Worm (Caenorhabditis elegans) whole organism, young adult: ENCODE measurements around the gene unc-79.

Source experiments
- B0336.3 ChIP-seq: fragments of 200-800 bp; sonication (Bioruptor generic); IDR thresholded peaks from 2 replicates; pipeline ENCODE4 v1.3.6; 2022; ENCODE audit warnings: missing genetic modification characterization, missing compliant biosample characterization
- F33H1.4 ChIP-seq: fragments of 200-800 bp; sonication (Bioruptor generic); IDR thresholded peaks from 2 replicates; pipeline ENCODE4 v1.3.6; 2022; ENCODE audit warnings: missing genetic modification reagents, missing genetic modification characterization, missing compliant biosample characterization
- F39B2.1 ChIP-seq: fragments of 200-800 bp; sonication (Bioruptor generic); IDR thresholded peaks from 2 replicates; pipeline ENCODE4 v1.3.6; 2022; ENCODE audit warnings: missing genetic modification reagents, missing genetic modification characterization, missing compliant biosample characterization
- K12H6.12 ChIP-seq: fragments of 200-800 bp; sonication (Bioruptor generic); optimal IDR thresholded peaks from 2 replicates; lab custom pipeline; 2018; ENCODE audit warnings: mild to moderate bottlenecking, missing genetic modification characterization, missing compliant biosample characterization
- T07F8.4 ChIP-seq: sonication (generic microtip); optimal IDR thresholded peaks from 2 replicates; lab custom pipeline; 2016; ENCODE audit warnings: mild to moderate bottlenecking, missing genetic modification characterization, moderate library complexity, missing compliant biosample characterization
- T26A5.8 ChIP-seq: sonication (generic microtip); optimal IDR thresholded peaks from 2 replicates; lab custom pipeline; 2016; ENCODE audit warnings: missing genetic modification characterization, missing compliant biosample characterization
- Y53G8AR.9 ChIP-seq: fragments of 200-800 bp; sonication (Bioruptor generic); conservative IDR thresholded peaks from 2 replicates; pipeline ENCODE4 v1.3.6; 2022; ENCODE audit warnings: missing genetic modification reagents, missing genetic modification characterization, missing compliant biosample characterization
- Y79H2A.3 ChIP-seq: fragments of 200-800 bp; sonication (Bioruptor generic); conservative IDR thresholded peaks from 2 replicates; pipeline ENCODE4 v1.3.6; 2022; ENCODE audit warnings: missing genetic modification reagents, missing genetic modification characterization, missing compliant biosample characterization
- ZK185.1 ChIP-seq: sonication (generic microtip); optimal IDR thresholded peaks from 2 replicates; lab custom pipeline; 2016; ENCODE audit warnings: mild to moderate bottlenecking, missing genetic modification characterization, missing compliant biosample characterization; ENCODE audit not compliant: poor library complexity, severe bottlenecking
- athp-1 ChIP-seq: sonication (generic microtip); optimal IDR thresholded peaks from 2 replicates; lab custom pipeline; 2017; ENCODE audit warnings: mild to moderate bottlenecking, missing genetic modification characterization, missing compliant biosample characterization
- attf-5 ChIP-seq: fragments of 200-800 bp; sonication (Bioruptor generic); optimal IDR thresholded peaks from 2 replicates; lab custom pipeline; 2018; ENCODE audit warnings: mild to moderate bottlenecking, missing genetic modification characterization, missing compliant biosample characterization
- ccch-3 ChIP-seq: fragments of 200-800 bp; sonication (Bioruptor generic); optimal IDR thresholded peaks from 2 replicates; lab custom pipeline; 2018; ENCODE audit warnings: mild to moderate bottlenecking, missing genetic modification characterization, missing compliant biosample characterization
- cebp-1 ChIP-seq, 2 experiments: fragments of 200-800 bp in 1 of 2; sonication (Bioruptor generic) in 1 of 2; sonication (generic microtip) in 1 of 2; IDR thresholded peaks in 1 of 2; optimal IDR thresholded peaks in 1 of 2; 2 replicates each; pipeline versions ENCODE4 v1.3.6 to Lab custom; 2017 to 2022; ENCODE audit warnings: missing compliant biosample characterization in 2 of 2, missing genetic modification characterization in 2 of 2, mild to moderate bottlenecking in 1 of 2, missing genetic modification reagents in 1 of 2, moderate library complexity in 1 of 2
- dox-1 ChIP-seq: fragments of 200-800 bp; sonication (Bioruptor generic); IDR thresholded peaks from 2 replicates; pipeline ENCODE4 v1.3.6; 2022; ENCODE audit warnings: missing genetic modification reagents, missing genetic modification characterization, missing compliant biosample characterization
- egl-44 ChIP-seq: fragments of 200-800 bp; sonication (Bioruptor generic); IDR thresholded peaks from 2 replicates; pipeline ENCODE4 v1.3.6; 2022; ENCODE audit warnings: missing genetic modification reagents, missing genetic modification characterization, missing compliant biosample characterization
- ekl-4 ChIP-seq: fragments of 200-800 bp; sonication (Bioruptor generic); IDR thresholded peaks from 2 replicates; pipeline ENCODE4 v1.3.6; 2022; ENCODE audit warnings: missing genetic modification reagents, missing genetic modification characterization, missing compliant biosample characterization
- ets-4 ChIP-seq: fragments of 200-800 bp; sonication (Bioruptor generic); optimal IDR thresholded peaks from 2 replicates; lab custom pipeline; 2018; ENCODE audit warnings: mild to moderate bottlenecking, missing genetic modification characterization, missing compliant biosample characterization
- fkh-3 ChIP-seq: sonication (generic microtip); optimal IDR thresholded peaks from 2 replicates; lab custom pipeline; 2016; ENCODE audit warnings: mild to moderate bottlenecking, missing genetic modification characterization, missing compliant biosample characterization
- gei-17 ChIP-seq: fragments of 200-800 bp; sonication (Bioruptor generic); optimal IDR thresholded peaks from 2 replicates; lab custom pipeline; 2018; ENCODE audit warnings: mild to moderate bottlenecking, missing genetic modification characterization, missing compliant biosample characterization
- hmg-1.2 ChIP-seq: fragments of 200-800 bp; sonication (Bioruptor generic); IDR thresholded peaks from 2 replicates; pipeline ENCODE4 v1.3.6; 2022; ENCODE audit warnings: missing genetic modification reagents, missing genetic modification characterization, missing compliant biosample characterization
- hrde-1 ChIP-seq: sonication (generic microtip); optimal IDR thresholded peaks from 2 replicates; lab custom pipeline; 2016; ENCODE audit warnings: missing genetic modification characterization, mild to moderate bottlenecking, missing compliant biosample characterization, moderate library complexity, missing genotype, missing genetic modification reagents, borderline replicate concordance
- hsf-1 ChIP-seq: fragments of 200-800 bp; sonication (Bioruptor generic); IDR thresholded peaks from 2 replicates; pipeline ENCODE4 v1.3.6; 2022; ENCODE audit warnings: missing genetic modification reagents, missing genetic modification characterization, missing compliant biosample characterization
- let-526 ChIP-seq: fragments of 200-800 bp; sonication (Bioruptor generic); IDR thresholded peaks from 2 replicates; pipeline ENCODE4 v1.3.6; 2022; ENCODE audit warnings: missing genetic modification reagents, missing genetic modification characterization, missing compliant biosample characterization
- lin-35 ChIP-seq, 3 experiments: fragments of 150-350 bp in 2 of 3; sonication (generic microtip) in 1 of 3; optimal IDR thresholded peaks; 2 replicates each; lab custom pipeline; 2014 to 2018; ENCODE audit warnings: missing biosample characterization in 3 of 3, missing genetic modification characterization in 3 of 3, missing genetic modification reagents in 3 of 3
- lin-54 ChIP-seq: fragments of 200-800 bp; sonication (Bioruptor generic); optimal IDR thresholded peaks from 2 replicates; lab custom pipeline; 2018; ENCODE audit warnings: mild to moderate bottlenecking, missing genetic modification characterization, missing compliant biosample characterization
- lir-1 ChIP-seq: fragments of 200-800 bp; sonication (Bioruptor generic); conservative IDR thresholded peaks from 2 replicates; pipeline ENCODE4 v1.3.6; 2022; ENCODE audit warnings: missing genetic modification reagents, missing genetic modification characterization, missing compliant biosample characterization
- madf-3 ChIP-seq: fragments of 200-800 bp; sonication (Bioruptor generic); IDR thresholded peaks from 2 replicates; pipeline ENCODE4 v1.3.6; 2022; ENCODE audit warnings: missing genetic modification reagents, missing genetic modification characterization, missing compliant biosample characterization
- madf-6 ChIP-seq: fragments of 200-800 bp; sonication (Bioruptor generic); IDR thresholded peaks from 2 replicates; pipeline ENCODE4 v1.3.6; 2022; ENCODE audit warnings: missing genetic modification reagents, missing genetic modification characterization, missing compliant biosample characterization
- mcd-1 ChIP-seq: fragments of 200-800 bp; sonication (Bioruptor generic); IDR thresholded peaks from 2 replicates; pipeline ENCODE4 v1.3.6; 2022; ENCODE audit warnings: missing genetic modification reagents, missing genetic modification characterization, missing compliant biosample characterization
- mxl-1 ChIP-seq: sonication (generic microtip); optimal IDR thresholded peaks from 2 replicates; lab custom pipeline; 2016; ENCODE audit warnings: missing genetic modification characterization, missing compliant biosample characterization
- nhr-90 ChIP-seq: sonication (generic microtip); optimal IDR thresholded peaks from 2 replicates; lab custom pipeline; 2016; ENCODE audit warnings: missing genotype, mild to moderate bottlenecking, missing genetic modification characterization, missing compliant biosample characterization
- pbrm-1 ChIP-seq: fragments of 200-800 bp; sonication (Bioruptor generic); IDR thresholded peaks from 2 replicates; pipeline ENCODE4 v1.3.6; 2022; ENCODE audit warnings: missing genetic modification reagents, missing genetic modification characterization, missing compliant biosample characterization
- rcor-1 ChIP-seq: fragments of 200-800 bp; sonication (Bioruptor generic); IDR thresholded peaks from 2 replicates; pipeline ENCODE4 v1.3.6; 2022; ENCODE audit warnings: missing genetic modification reagents, missing genetic modification characterization, missing compliant biosample characterization
- rpc-1 ChIP-seq, 2 experiments: fragments of 150-350 bp in 1 of 2; sonication (generic microtip) in 1 of 2; optimal IDR thresholded peaks; 2 replicates each; lab custom pipeline; 2014 to 2018; ENCODE audit warnings: missing biosample characterization in 1 of 2, missing genetic modification characterization in 1 of 2, missing genetic modification reagents in 1 of 2, missing genotype in 1 of 2
- snpc-1.3 ChIP-seq: sonication (generic microtip); optimal IDR thresholded peaks from 2 replicates; lab custom pipeline; 2017; ENCODE audit warnings: missing genetic modification characterization, mild to moderate bottlenecking, missing compliant biosample characterization, antibody characterized with exemption, moderate library complexity, missing genotype, missing genetic modification reagents; ENCODE audit not compliant: insufficient read depth
- snpc-3.4 ChIP-seq: sonication (generic microtip); optimal IDR thresholded peaks from 2 replicates; lab custom pipeline; 2017; ENCODE audit warnings: missing genetic modification characterization, mild to moderate bottlenecking, missing compliant biosample characterization, antibody characterized with exemption, moderate library complexity, missing genotype, missing genetic modification reagents
- somi-1 ChIP-seq: fragments of 200-800 bp; sonication (Bioruptor generic); optimal IDR thresholded peaks from 2 replicates; lab custom pipeline; 2018; ENCODE audit warnings: mild to moderate bottlenecking, missing genetic modification characterization, missing compliant biosample characterization
- tbx-9 ChIP-seq: sonication (generic microtip); optimal IDR thresholded peaks from 2 replicates; lab custom pipeline; 2016; ENCODE audit warnings: borderline replicate concordance, missing genetic modification characterization, inconsistent platforms, missing compliant biosample characterization
- unc-62 ChIP-seq: fragments of 150-350 bp; optimal IDR thresholded peaks from 2 replicates; lab custom pipeline; 2014; ENCODE audit warnings: missing biosample characterization, missing genetic modification reagents, missing genetic modification characterization
- xnd-1 ChIP-seq: sonication (generic microtip); optimal IDR thresholded peaks from 2 replicates; lab custom pipeline; 2016; ENCODE audit warnings: missing genotype, missing genetic modification reagents, missing genetic modification characterization, missing compliant biosample characterization
- zfh-2 ChIP-seq: fragments of 200-800 bp; sonication (Bioruptor generic); conservative IDR thresholded peaks from 2 replicates; pipeline ENCODE4 v1.3.6; 2022; ENCODE audit warnings: missing genetic modification reagents, missing genetic modification characterization, missing compliant biosample characterization

The unc-79 gene

DNA sequence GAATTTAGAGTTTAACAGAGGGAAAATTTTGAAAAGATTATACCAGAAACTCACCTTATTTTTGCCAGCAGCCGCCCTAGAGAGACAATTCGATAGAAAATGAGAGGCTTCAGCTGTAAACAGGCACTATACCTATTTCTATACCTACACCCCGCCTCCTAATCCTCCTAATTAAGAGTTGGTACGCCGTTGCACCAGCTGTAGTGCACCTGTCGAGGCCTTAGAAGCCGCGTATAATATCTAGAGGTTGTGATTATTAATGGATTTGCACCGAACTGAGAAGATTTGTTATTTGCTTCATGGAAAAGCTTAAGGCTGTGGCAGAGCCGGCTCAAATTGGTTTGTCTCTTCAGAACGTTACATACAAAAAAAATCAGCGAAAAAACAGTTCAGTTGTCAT lies 25.6 kb downstream of the unc-79 start, which contains the start of gene C03C10.5:
TSS of gene C03C10.5 (minus strand) at position 101 of the 400 bp plus-strand sequence.
- no peak for TF ChIP-seq unc-62 (GFP tag; lab: Kevin White, UChicago)

DNA sequence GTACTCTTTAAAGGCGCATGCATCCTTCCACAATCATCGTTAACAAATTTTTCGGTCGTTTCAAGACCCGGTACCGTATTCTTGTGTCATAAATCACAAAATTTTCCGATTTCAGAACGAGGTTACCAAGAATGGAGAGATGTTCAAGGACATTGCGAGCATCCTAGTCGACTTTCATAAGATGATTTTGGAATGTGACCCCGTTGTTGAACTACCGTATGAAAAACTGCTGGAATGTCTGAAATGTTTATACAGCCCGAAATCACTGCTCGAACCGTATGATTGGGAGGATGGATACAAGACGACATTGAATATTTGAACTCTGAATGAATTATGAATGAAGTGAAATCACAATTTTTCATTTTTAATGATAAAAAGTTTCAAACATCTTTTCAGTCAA lies 26.5 kb downstream of the unc-79 start:
- 0 out of 2 replicates have a peak, but pooled peaks have one; percentile 11 for TF ChIP-seq hsf-1 (GFP tag; lab: Robert Waterston, UW)
- no peak for TF ChIP-seq fkh-3 (tag; lab: Kevin White, UChicago)
- no peak for TF ChIP-seq T07F8.4 (tag; lab: Kevin White, UChicago)
- TF ChIP-seq T26A5.8: no peak
- peak; percentile 49; the same call in 1 of the 2 replicates for TF ChIP-seq Y53G8AR.9 (GFP tag; lab: Robert Waterston, UW)
- TF ChIP-seq tbx-9 (tag; lab: Kevin White, UChicago): no peak
- no peak for TF ChIP-seq F39B2.1 (GFP tag; lab: Robert Waterston, UW)
- TF ChIP-seq nhr-90 (tag; lab: Kevin White, UChicago): no peak
- no peak for TF ChIP-seq Y79H2A.3 (GFP tag; lab: Robert Waterston, UW)
- no peak for TF ChIP-seq rcor-1 (GFP tag; lab: Robert Waterston, UW)
- TF ChIP-seq lin-54 (GFP tag; lab: Kevin White, UChicago): peak; percentile 40
- no peak for TF ChIP-seq gei-17 (GFP tag; lab: Kevin White, UChicago)
- TF ChIP-seq egl-44 (GFP tag; lab: Robert Waterston, UW): no peak
- TF ChIP-seq lir-1 (GFP tag; lab: Robert Waterston, UW): no peak
- TF ChIP-seq let-526 (GFP tag; lab: Robert Waterston, UW): no peak
- TF ChIP-seq madf-3 (GFP tag; lab: Robert Waterston, UW): peak; percentile 61; the same call in 1 of the 2 replicates
- TF ChIP-seq madf-6: peak; percentile 58; the same call in 1 of the 2 replicates
- no peak for TF ChIP-seq attf-5 (GFP tag; lab: Kevin White, UChicago)
- no peak for TF ChIP-seq ets-4 (GFP tag; lab: Kevin White, UChicago)
- TF ChIP-seq somi-1: no peak
- TF ChIP-seq lin-35 (GFP tag; optimal IDR thresholded peaks at IDR 0.05; lab: Kevin White, UChicago): no peak
- TF ChIP-seq mxl-1 (tag; lab: Kevin White, UChicago): no peak
- no peak for TF ChIP-seq snpc-3.4
- TF ChIP-seq F33H1.4 (GFP tag; lab: Robert Waterston, UW): peak; percentile 15; the same call in 1 of the 2 replicates
- 0 out of 2 replicates have a peak, but pooled peaks have one; percentile 27 for TF ChIP-seq B0336.3
- no peak for TF ChIP-seq dox-1 (GFP tag; lab: Robert Waterston, UW)
- TF ChIP-seq athp-1 (tag; lab: Kevin White, UChicago): no peak
- no peak for TF ChIP-seq ccch-3
- TF ChIP-seq hrde-1 (tag; lab: Kevin White, UChicago): peak; percentile 27
- no peak for TF ChIP-seq mcd-1 (GFP tag; lab: Robert Waterston, UW)

DNA sequence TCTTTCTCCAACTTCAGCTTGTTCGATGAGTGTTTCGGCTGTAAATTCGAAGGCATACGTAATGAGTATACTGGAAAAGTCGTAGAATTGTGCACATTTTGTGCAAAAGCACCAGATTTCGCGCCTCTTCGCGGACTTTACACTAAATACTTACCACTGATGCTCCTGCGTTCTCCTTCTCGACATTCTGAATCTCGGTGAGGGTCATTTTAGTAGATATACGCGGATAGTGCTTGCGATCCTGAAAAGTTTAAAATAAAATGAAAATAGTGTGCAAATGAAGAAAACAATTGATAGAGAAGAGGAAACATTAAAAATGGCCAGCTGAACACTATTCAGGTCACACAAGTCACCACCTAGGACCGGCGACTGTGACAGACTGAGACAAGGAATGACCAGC lies 28.2 kb downstream of the unc-79 start, which contains the start of gene rnr-2:
TSS of gene rnr-2 (minus strand) at position 241 of the 400 bp plus-strand sequence.
- TF ChIP-seq zfh-2 (GFP tag; lab: Robert Waterston, UW) (no peak), ekl-4 (0 out of 2 replicates have a peak, but pooled peaks have one; percentile 39)

DNA sequence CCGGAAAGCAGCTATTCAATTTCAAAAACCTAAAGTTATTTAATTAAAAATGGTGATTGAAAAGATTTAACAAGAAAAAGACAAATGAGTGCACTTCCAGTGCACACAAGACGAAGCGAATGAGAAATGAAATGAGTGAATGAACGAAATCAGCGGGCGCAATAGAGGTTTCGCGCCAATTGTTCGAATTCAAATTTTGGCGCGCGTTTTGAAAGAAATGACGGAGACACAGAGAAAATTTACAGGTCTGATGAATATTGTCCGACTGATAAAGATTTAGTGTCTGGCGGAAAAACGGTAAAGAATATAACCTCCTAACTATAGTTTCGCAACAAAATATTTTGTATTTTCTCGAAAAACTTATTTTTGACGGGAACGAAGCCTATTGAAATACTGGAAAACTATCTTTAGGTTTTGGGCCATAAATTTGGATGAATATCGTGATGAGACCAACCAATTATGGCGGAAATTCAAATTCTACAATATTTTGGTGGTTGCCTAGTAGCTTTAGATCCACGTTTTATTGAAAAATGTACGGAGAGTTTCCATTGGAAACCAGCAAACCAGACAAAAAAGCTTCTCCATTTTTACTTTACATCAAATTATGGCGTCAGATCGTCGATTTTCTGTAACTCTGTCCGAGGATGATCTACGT lies 29.1 kb downstream of the unc-79 start, which contains the start of gene C03C10.7:
TSS of gene C03C10.7 (plus strand) at position 605 of the 655 bp plus-strand sequence.
- TF ChIP-seq snpc-1.3 (tag; lab: Kevin White, UChicago): no peak
- no peak for TF ChIP-seq pbrm-1 (GFP tag; lab: Robert Waterston, UW)
- peak; percentile 58; the same call in 1 of the 2 replicates for TF ChIP-seq Y53G8AR.9 (GFP tag; lab: Robert Waterston, UW)
- no peak for TF ChIP-seq rpc-1 (optimal IDR thresholded peaks at IDR 0.05; lab: Kevin White, UChicago)
- TF ChIP-seq rpc-1 (tag; optimal IDR thresholded peaks at IDR 0.05; lab: Kevin White, UChicago): no peak
- peak; percentile 88 for TF ChIP-seq xnd-1 (tag; lab: Kevin White, UChicago)
- no peak for TF ChIP-seq K12H6.12 (tag; lab: Kevin White, UChicago)
- TF ChIP-seq lir-1 (GFP tag; lab: Robert Waterston, UW): no peak
- no peak for TF ChIP-seq ZK185.1 (tag; lab: Kevin White, UChicago)
- no peak for TF ChIP-seq cebp-1 (GFP tag; IDR thresholded peaks at IDR 0.05; lab: Robert Waterston, UW)
- TF ChIP-seq cebp-1 (tag; optimal IDR thresholded peaks at IDR 0.05; lab: Kevin White, UChicago): no peak
- peak; percentile 79 for TF ChIP-seq snpc-3.4
- 0 out of 2 replicates have a peak, but pooled peaks have one; percentile 18 for TF ChIP-seq hmg-1.2
